Fruit fly (Drosophila melanogaster) whole organism, adult: Measurements from ENCODE around the gene Tcs5.

Experiments
- CG11617 ChIP-seq: fragments of 200-800 bp; sonication (Bioruptor generic); optimal IDR thresholded peaks from 2 replicates; lab custom pipeline; 2017; ENCODE audit warnings: mild to moderate bottlenecking, missing biosample characterization, missing genetic modification reagents, missing genetic modification characterization
- CG12768 ChIP-seq: fragments of 200-800 bp; sonication (Bioruptor generic); optimal IDR thresholded peaks from 2 replicates; lab custom pipeline; 2017; ENCODE audit warnings: missing biosample characterization, missing genetic modification characterization, mild to moderate bottlenecking, moderate library complexity, missing genetic modification reagents
- CG14711 ChIP-seq: fragments of 200-800 bp; sonication (Bioruptor generic); optimal IDR thresholded peaks from 2 replicates; lab custom pipeline; 2018; ENCODE audit warnings: missing biosample characterization, mild to moderate bottlenecking, missing genetic modification characterization, moderate library complexity
- CG1620 ChIP-seq: fragments of 200-800 bp; sonication (Bioruptor generic); optimal IDR thresholded peaks from 2 replicates; lab custom pipeline; 2016; ENCODE audit warnings: missing biosample characterization, missing genetic modification characterization
- CG33017 ChIP-seq: fragments of 200-800 bp; sonication (Bioruptor generic); optimal IDR thresholded peaks from 2 replicates; lab custom pipeline; 2018; ENCODE audit warnings: missing biosample characterization, mild to moderate bottlenecking, missing genetic modification characterization, moderate library complexity
- CG5204 ChIP-seq: fragments of 200-800 bp; sonication (Bioruptor generic); optimal IDR thresholded peaks from 2 replicates; lab custom pipeline; 2016; ENCODE audit warnings: missing biosample characterization, missing genetic modification characterization
- CG7045 ChIP-seq: fragments of 200-800 bp; sonication (Bioruptor generic); optimal IDR thresholded peaks from 2 replicates; lab custom pipeline; 2017; ENCODE audit warnings: missing biosample characterization, mild to moderate bottlenecking, missing genetic modification characterization
- CG7101 ChIP-seq: fragments of 200-800 bp; sonication (Bioruptor generic); optimal IDR thresholded peaks from 2 replicates; lab custom pipeline; 2018; ENCODE audit warnings: missing biosample characterization, mild to moderate bottlenecking, missing genetic modification characterization, moderate library complexity
- Clk ChIP-seq: fragments of 200-800 bp; sonication (Bioruptor generic); optimal IDR thresholded peaks from 2 replicates; lab custom pipeline; 2017; ENCODE audit warnings: missing biosample characterization, missing genetic modification characterization
- Crg-1 ChIP-seq: fragments of 200-800 bp; sonication (Bioruptor generic); optimal IDR thresholded peaks from 2 replicates; lab custom pipeline; 2016; ENCODE audit warnings: missing biosample characterization, missing genetic modification characterization
- Hr96 ChIP-seq: fragments of 200-800 bp; sonication (Bioruptor generic); optimal IDR thresholded peaks from 2 replicates; lab custom pipeline; 2016; ENCODE audit warnings: missing biosample characterization, missing genetic modification characterization
- Mnt ChIP-seq: fragments of 200-800 bp; sonication (Bioruptor generic); optimal IDR thresholded peaks from 2 replicates; lab custom pipeline; 2016; ENCODE audit warnings: missing biosample characterization, mild to moderate bottlenecking, missing genetic modification characterization
- bab1 ChIP-seq: fragments of 200-800 bp; sonication (Bioruptor generic); optimal IDR thresholded peaks from 3 replicates; lab custom pipeline; 2019; ENCODE audit warnings: missing biosample characterization, mild to moderate bottlenecking, missing genetic modification characterization, moderate library complexity
- cic ChIP-seq: fragments of 200-800 bp; sonication (Bioruptor generic); optimal IDR thresholded peaks from 2 replicates; lab custom pipeline; 2017; ENCODE audit warnings: missing biosample characterization, mild to moderate bottlenecking, missing genetic modification characterization, moderate library complexity
- cnc ChIP-seq, 2 experiments: fragments of >200 bp; optimal IDR thresholded peaks; 2 replicates each; lab custom pipeline; 2017
- kay ChIP-seq: fragments of 200-800 bp; sonication (Bioruptor generic); peaks from one replicate; lab custom pipeline; 2016; ENCODE audit warnings: missing biosample characterization, missing genetic modification characterization, borderline replicate concordance
- ovo ChIP-seq: fragments of 200-800 bp; sonication (Bioruptor generic); optimal IDR thresholded peaks from 2 replicates; lab custom pipeline; 2016; ENCODE audit warnings: missing biosample characterization, missing genetic modification characterization
- pad ChIP-seq: fragments of 200-800 bp; sonication (Bioruptor generic); optimal IDR thresholded peaks from 3 replicates; lab custom pipeline; 2017; ENCODE audit warnings: missing biosample characterization, missing genetic modification characterization, mild to moderate bottlenecking, moderate library complexity, missing genetic modification reagents
- tj ChIP-seq: fragments of 200-800 bp; sonication (Bioruptor generic); optimal IDR thresholded peaks from 3 replicates; lab custom pipeline; 2017; ENCODE audit warnings: missing biosample characterization, mild to moderate bottlenecking, missing genetic modification characterization, moderate library complexity
- toe ChIP-seq: fragments of 200-800 bp; sonication (Bioruptor generic); optimal IDR thresholded peaks from 2 replicates; lab custom pipeline; 2016; ENCODE audit warnings: missing biosample characterization, missing genetic modification characterization

Gene Tcs5

dm6 chr3L:5176789-5177188 is 37.6 kb upstream of the Tcs5 start:
- peak; percentile 25 for TF ChIP-seq cic
- no peak for TF ChIP-seq CG14711

DNA sequence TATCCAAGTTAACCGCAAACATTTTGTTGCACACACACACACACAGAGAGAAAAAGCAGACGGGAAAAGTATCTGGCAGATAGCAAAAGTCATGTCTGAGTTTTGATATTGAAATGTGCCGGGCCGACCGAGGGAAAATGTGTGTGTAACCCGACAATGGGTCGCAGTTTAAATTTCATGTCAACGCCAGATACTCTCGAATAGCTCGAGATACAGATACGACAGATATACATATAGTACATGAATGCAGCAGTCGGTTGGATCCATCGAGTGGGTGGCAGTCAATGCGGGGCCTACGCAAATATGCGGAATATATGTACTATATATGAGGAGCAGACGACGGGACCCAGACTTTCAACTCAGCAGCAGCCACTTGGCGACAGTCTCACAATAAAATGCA is 36.9 kb upstream of the Tcs5 start:
- peak; percentile 3 for TF ChIP-seq kay (GFP tag; lab: Kevin White, UChicago)
- TF ChIP-seq CG7101 (tag; lab: Kevin White, UChicago) = no peak

- no peak for TF ChIP-seq CG5204
- no peak for TF ChIP-seq pad (GFP tag; lab: Kevin White, UChicago)
- no peak for TF ChIP-seq CG14711
- TF ChIP-seq tj (GFP tag; lab: Kevin White, UChicago) = peak; percentile 63
- no peak for TF ChIP-seq Hr96 (GFP tag; lab: Kevin White, UChicago)
Observed at dm6 chr3L:5172470-5172869, 33.3 kb upstream of the Tcs5 start.

DNA sequence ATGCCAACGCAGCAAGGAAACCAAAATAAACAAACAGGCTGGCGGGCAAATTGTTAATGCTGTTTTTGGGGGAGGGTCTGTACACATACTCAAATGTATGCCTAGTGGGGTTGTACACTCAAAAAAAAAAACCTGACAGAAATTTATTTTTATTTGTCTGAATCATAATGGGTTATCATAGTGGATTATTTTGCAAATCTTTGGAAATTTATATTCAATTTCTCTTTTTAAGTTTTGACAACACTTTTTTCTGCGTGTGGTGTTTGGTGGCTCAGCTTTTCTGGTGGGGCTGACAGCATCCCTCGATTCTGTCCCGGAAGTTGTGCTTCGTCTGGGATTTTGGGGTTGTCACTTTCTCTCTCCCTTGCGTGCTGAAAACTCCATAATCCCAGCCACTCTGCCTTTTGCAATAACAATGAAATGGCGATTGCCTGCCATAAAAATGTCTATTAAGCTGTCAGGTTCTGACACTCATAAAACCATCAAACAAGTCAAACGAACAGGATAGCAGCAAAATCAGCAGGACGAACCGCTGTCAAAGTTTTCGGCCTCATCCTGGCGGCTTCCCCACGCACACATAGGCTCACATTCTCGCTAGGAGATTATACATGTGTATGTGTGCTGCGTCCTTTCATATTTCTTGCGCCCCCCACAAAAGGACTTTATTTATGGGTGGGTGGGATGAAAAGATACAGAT is 15.9 kb upstream of the Tcs5 start:
- TF ChIP-seq pad (GFP tag; lab: Kevin White, UChicago) (no peak), cnc (optimal IDR thresholded peaks at IDR 0.05; lab: Kevin White, UChicago) (no peak), CG1620 (GFP tag; lab: Kevin White, UChicago) (no peak), CG14711 (no peak), CG5204 (no peak), Clk (no peak), CG12768 (GFP tag; lab: Kevin White, UChicago) (no peak), CG11617 (GFP tag; lab: Kevin White, UChicago) (no peak), toe (GFP tag; lab: Kevin White, UChicago) (no peak)

DNA sequence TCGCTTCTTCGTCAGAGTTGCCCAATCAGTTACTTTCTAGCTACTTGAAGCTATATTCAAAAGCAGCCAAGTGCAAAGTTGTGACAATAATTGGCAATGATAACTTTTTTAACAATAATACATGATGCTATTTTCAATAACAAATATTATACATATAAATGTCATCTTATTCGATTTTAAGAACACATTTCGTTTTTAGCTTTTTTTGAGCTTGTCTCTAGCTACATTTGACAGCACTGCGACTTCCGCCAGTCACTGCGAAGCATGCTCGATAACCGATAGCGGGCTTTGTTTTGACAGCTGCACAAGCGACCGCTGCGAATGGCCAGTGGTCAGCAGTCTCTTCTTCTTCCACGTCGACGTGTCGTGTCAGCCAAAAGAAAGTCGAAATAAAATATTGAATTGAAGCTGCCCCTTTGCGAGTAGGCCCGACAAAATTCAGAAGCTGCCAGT is 13.2 kb upstream of the Tcs5 start, which contains the start of the genes Gen and Srp54k:
Gene Gen, minus strand, starts transcription at position 23 of the 453 bp plus-strand sequence.
Gene Srp54k, plus strand, starts transcription at position 325 of the 453 bp plus-strand sequence.
- peak; percentile 11 for TF ChIP-seq CG14711
- TF ChIP-seq Mnt = peak; percentile 28
- no peak for TF ChIP-seq CG5204
- TF ChIP-seq CG12768 (GFP tag; lab: Kevin White, UChicago) = no peak
- TF ChIP-seq tj (GFP tag; lab: Kevin White, UChicago) = peak; percentile 81
- TF ChIP-seq bab1 (GFP tag; lab: Kevin White, UChicago) = peak; percentile 46
- TF ChIP-seq pad (GFP tag; lab: Kevin White, UChicago) = peak; percentile 6
- peak; percentile 48 for TF ChIP-seq Crg-1 (GFP tag; lab: Kevin White, UChicago)
- no peak for TF ChIP-seq kay (GFP tag; lab: Kevin White, UChicago)
- TF ChIP-seq cic = peak; percentile 44
- TF ChIP-seq cnc (optimal IDR thresholded peaks at IDR 0.05; lab: Kevin White, UChicago) = no peak
- peak; percentile 16 for TF ChIP-seq CG33017 (tag; lab: Kevin White, UChicago)
- no peak for TF ChIP-seq CG7045 (GFP tag; lab: Kevin White, UChicago)
- TF ChIP-seq CG11617 (GFP tag; lab: Kevin White, UChicago) = peak; percentile 38
- TF ChIP-seq Hr96 (GFP tag; lab: Kevin White, UChicago) = no peak
- no peak for TF ChIP-seq Clk
- no peak for TF ChIP-seq toe (GFP tag; lab: Kevin White, UChicago)
- no peak for TF ChIP-seq ovo (GFP tag; lab: Kevin White, UChicago)
- TF ChIP-seq CG7101 (tag; lab: Kevin White, UChicago) = peak; percentile 39
- TF ChIP-seq CG1620 (GFP tag; lab: Kevin White, UChicago) = peak; percentile 19

DNA sequence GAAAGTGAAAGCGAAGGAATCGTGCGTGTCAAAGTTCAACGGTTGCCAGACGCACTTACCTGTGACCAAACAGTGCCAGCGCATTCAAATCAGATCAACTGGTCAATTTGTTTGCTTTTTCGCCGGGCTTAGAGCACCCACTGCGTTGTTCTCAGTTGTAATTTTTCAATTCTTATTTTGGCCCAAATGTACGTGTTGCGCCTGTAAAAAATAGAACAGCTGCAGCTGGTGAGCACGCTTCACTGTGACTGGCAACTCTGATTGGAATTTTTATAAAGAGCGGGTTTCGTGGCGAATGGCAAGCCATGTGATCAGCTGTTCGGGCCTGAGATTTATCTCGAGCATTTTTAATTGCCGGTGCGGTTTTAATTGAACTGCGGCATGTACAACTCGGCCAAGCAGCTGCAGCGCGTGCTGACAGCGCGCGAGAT is 6.6 kb upstream of the Tcs5 start, which contains the start of the genes Fitm and AlaRS-m:
Gene Fitm, minus strand, starts transcription at position 250 of the 431 bp plus-strand sequence.
Gene AlaRS-m, plus strand, starts transcription at position 285 of the 431 bp plus-strand sequence.
- TF ChIP-seq bab1 (GFP tag; lab: Kevin White, UChicago) = peak; percentile 21
- no peak for TF ChIP-seq CG7101 (tag; lab: Kevin White, UChicago)
- peak; percentile 9 for TF ChIP-seq cic
- TF ChIP-seq Crg-1 (GFP tag; lab: Kevin White, UChicago) = no peak
- peak; percentile 24 for TF ChIP-seq tj (GFP tag; lab: Kevin White, UChicago)
- TF ChIP-seq CG33017 (tag; lab: Kevin White, UChicago) = no peak
- TF ChIP-seq CG14711 = peak; percentile 14
- TF ChIP-seq Clk = no peak
- TF ChIP-seq Mnt = peak; percentile 31
- peak; percentile 22 for TF ChIP-seq CG11617 (GFP tag; lab: Kevin White, UChicago)

DNA sequence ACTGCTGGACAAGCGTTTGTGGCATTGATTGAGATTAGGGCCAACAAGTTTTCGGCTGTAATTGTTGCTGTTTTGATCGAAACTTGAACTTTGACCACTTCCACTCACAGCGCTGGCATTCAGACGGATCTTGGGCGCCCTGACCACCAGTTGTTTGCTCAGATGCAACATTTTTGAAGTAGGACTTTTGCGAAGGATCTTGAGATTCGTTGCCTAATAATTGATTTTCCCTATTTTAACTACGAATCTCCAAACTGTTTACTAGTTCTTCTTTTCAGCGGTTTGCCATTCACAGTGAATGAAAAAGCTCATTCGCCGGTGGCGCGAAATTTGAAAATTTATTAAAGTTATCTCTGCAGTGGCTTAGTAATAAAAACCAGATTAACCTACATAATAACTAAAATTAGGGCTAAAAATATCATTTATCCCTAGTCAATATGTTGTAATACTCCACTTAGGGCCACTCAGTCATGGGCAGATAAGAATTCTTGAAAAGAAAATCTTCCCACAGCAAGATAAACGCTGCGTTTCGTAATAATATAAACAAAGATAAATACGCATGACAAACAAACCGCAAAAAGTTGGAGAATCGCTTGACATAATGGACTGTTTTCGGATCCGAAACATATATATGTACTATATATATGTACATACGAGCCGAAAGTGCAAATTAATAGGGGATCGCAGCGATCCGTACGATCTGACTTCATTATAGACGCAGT is 2.3 kb upstream of the Tcs5 start, which contains the start of the genes Dhrs4 and Gdap1:
Gene Dhrs4, minus strand, starts transcription at position 267 of the 722 bp plus-strand sequence.
Gene Gdap1, plus strand, starts transcription at position 574 of the 722 bp plus-strand sequence.
- TF ChIP-seq CG12768 (GFP tag; lab: Kevin White, UChicago) (peak; percentile 39), Clk (no peak), tj (GFP tag; lab: Kevin White, UChicago) (peak; percentile 10), CG1620 (GFP tag; lab: Kevin White, UChicago) (no peak), Crg-1 (GFP tag; lab: Kevin White, UChicago) (no peak), CG11617 (GFP tag; lab: Kevin White, UChicago) (no peak), toe (GFP tag; lab: Kevin White, UChicago) (no peak), kay (GFP tag; lab: Kevin White, UChicago) (no peak)
